Worm (Caenorhabditis elegans) whole organism, midembryonic: Measurements from ENCODE around the gene hnd-1.

Experiments used
- T22C8.4 ChIP-seq: fragments of 200-800 bp; sonication (Bioruptor generic); IDR thresholded peaks from 2 replicates; pipeline ENCODE4 v1.3.6; 2022; ENCODE audit warnings: missing genetic modification characterization, missing compliant biosample characterization
- flt-1 ChIP-seq: fragments of 200-800 bp; sonication (Bioruptor generic); IDR thresholded peaks from 2 replicates; pipeline ENCODE4 v1.3.6; 2022; ENCODE audit warnings: missing genetic modification characterization, missing compliant biosample characterization
- med-1 ChIP-seq: sonication (generic microtip); optimal IDR thresholded peaks from 2 replicates; lab custom pipeline; 2017; ENCODE audit warnings: missing genetic modification characterization, mild to moderate bottlenecking, missing compliant biosample characterization, antibody characterized with exemption, missing genetic modification reagents; ENCODE audit not compliant: insufficient read depth
- ztf-29 ChIP-seq: fragments of 200-800 bp; sonication (Bioruptor generic); IDR thresholded peaks from 2 replicates; pipeline ENCODE4 v1.3.6; 2022; ENCODE audit warnings: missing genetic modification reagents, missing genetic modification characterization, missing compliant biosample characterization

DNA sequence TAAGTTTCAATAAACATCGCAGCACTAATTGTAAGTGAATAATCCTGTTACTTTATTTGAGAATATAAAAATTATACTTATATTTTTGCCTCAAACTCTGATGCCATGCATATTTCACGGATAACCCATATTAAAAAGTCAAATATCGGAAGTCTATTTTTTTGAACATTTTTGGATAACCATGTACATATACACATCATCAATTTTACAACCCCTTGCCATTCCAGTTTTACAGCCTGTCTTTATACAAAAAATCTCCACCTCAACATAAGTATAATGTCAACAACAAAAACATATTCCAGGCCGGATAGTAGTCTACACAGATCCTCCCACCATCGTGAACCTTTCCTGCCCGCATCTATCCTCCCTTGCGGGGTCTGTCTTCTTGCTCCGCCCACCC, at the start of gene hnd-1:
- no peak for TF ChIP-seq med-1
- no peak for TF ChIP-seq flt-1 (GFP tag; lab: Robert Waterston, UW)
- TF ChIP-seq T22C8.4 (GFP tag; lab: Robert Waterston, UW), result no peak
- TF ChIP-seq ztf-29, result no peak
